Worm (Caenorhabditis elegans): ENCODE data around the gene snf-3.

The snf-3 gene

ce11 chrII:1110901-1111300, 19.1 kb downstream of the snf-3 start, which contains the start of gene lips-11:
Gene lips-11 (minus strand): TSS chrII:1111001.
- no peak for TF ChIP-seq dve-1 (tag; optimal IDR thresholded peaks at IDR 0.05)

- TF ChIP-seq dmd-4 (tag; optimal IDR thresholded peaks at IDR 0.05; ENCODE audit: borderline replicate concordance) (no peak), ceh-6 (GFP tag; optimal IDR thresholded peaks at IDR 0.05) (no peak), K09A11.1 (tag; optimal IDR thresholded peaks at IDR 0.05; ENCODE audit: insufficient read depth) (no peak), fax-1 (tag; optimal IDR thresholded peaks at IDR 0.05) (no peak)
These were observed 22.3 kb downstream of the snf-3 start, which contains the start of gene lips-12 for ce11 chrII:1114133-1114532. Gene lips-12 (minus strand): TSS chrII:1114233.

- TF ChIP-seq hlh-30 (tag; optimal IDR thresholded peaks at IDR 0.05; ENCODE audit: insufficient read depth): no peak
- no peak for TF ChIP-seq ceh-6 (GFP tag; optimal IDR thresholded peaks at IDR 0.05)
- no peak for TF ChIP-seq ceh-19 (GFP tag; optimal IDR thresholded peaks at IDR 0.05)
- no peak for TF ChIP-seq ceh-9 (tag; optimal IDR thresholded peaks at IDR 0.05)
- no peak for TF ChIP-seq gmeb-2 (tag; optimal IDR thresholded peaks at IDR 0.05)
- no peak for TF ChIP-seq pag-3 (tag; optimal IDR thresholded peaks at IDR 0.05; ENCODE audit: borderline replicate concordance)
- no peak for TF ChIP-seq ztf-16 (tag; optimal IDR thresholded peaks at IDR 0.05)
- TF ChIP-seq pax-1 (tag; optimal IDR thresholded peaks at IDR 0.05): no peak
- no peak for TF ChIP-seq hlh-13 (GFP tag; optimal IDR thresholded peaks at IDR 0.05)
- TF ChIP-seq eyg-1 (tag; optimal IDR thresholded peaks at IDR 0.05): no peak
- no peak for TF ChIP-seq pat-9 (tag; optimal IDR thresholded peaks at IDR 0.05)
- TF ChIP-seq hlh-8 (tag; optimal IDR thresholded peaks at IDR 0.05): no peak
- TF ChIP-seq ceh-48 (tag; optimal IDR thresholded peaks at IDR 0.05): no peak
- no peak for TF ChIP-seq ama-1 (optimal IDR thresholded peaks at IDR 0.05)
- TF ChIP-seq unc-86 (tag; optimal IDR thresholded peaks at IDR 0.05): no peak
- TF ChIP-seq elt-2 (tag; optimal IDR thresholded peaks at IDR 0.05): no peak
- no peak for TF ChIP-seq ceh-24 (tag; optimal IDR thresholded peaks at IDR 0.05)
These were observed 24.7 kb downstream of the snf-3 start for ce11 chrII:1116521-1116920.

ce11 chrII:1117992-1118729, 26.4 kb downstream of the snf-3 start, which contains the start of gene lips-13:
Gene lips-13 (minus strand): TSS chrII:1118042.
- TF ChIP-seq ref-2 (tag; optimal IDR thresholded peaks at IDR 0.05) (no peak), ceh-9 (tag; optimal IDR thresholded peaks at IDR 0.05) (no peak), K02D7.2 (tag; optimal IDR thresholded peaks at IDR 0.05) (no peak), elt-4 (tag; optimal IDR thresholded peaks at IDR 0.05) (no peak), ceh-48 (tag; optimal IDR thresholded peaks at IDR 0.05) (no peak), rnt-1 (tag; optimal IDR thresholded peaks at IDR 0.05) (no peak), ceh-30 (tag; optimal IDR thresholded peaks at IDR 0.05) (no peak), ceh-19 (GFP tag; optimal IDR thresholded peaks at IDR 0.05) (no peak), nhr-232 (tag; optimal IDR thresholded peaks at IDR 0.05) (no peak), fkh-10 (GFP tag; optimal IDR thresholded peaks at IDR 0.05) (no peak), pros-1 (tag; optimal IDR thresholded peaks at IDR 0.05) (no peak), ceh-18 (tag; optimal IDR thresholded peaks at IDR 0.05) (no peak), zip-5 (tag; optimal IDR thresholded peaks at IDR 0.05) (no peak)

DNA sequence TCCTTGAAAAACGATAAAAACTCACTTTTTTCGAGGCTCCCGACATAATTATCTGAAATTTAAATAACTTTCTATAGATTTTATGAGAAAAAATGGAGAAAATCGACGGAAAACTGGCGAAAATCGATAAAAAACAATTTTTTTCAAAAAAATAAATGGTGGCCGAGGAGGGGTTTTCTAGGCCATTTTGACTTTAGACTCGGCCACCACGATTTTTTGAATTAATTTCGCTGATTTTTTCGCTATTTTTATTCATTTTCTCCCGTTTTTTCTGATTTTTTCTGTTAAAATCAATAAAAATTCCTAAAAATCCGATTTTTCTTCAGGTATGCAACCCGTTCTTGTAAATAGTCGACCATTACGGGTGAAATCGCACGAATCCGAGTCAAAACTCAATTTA, 31.4 kb downstream of the snf-3 start, which contains the start of the genes sut-1 and eri-3:
TSS of gene sut-1 (minus strand) at position 58 of the 400 bp plus-strand sequence.
TSS of gene eri-3 (plus strand) at position 327 of the 400 bp plus-strand sequence.
- no peak for TF ChIP-seq pag-3 (tag; optimal IDR thresholded peaks at IDR 0.05; ENCODE audit: borderline replicate concordance)
- TF ChIP-seq sox-2 (GFP tag; IDR thresholded peaks at IDR 0.05): no peak
- TF ChIP-seq dve-1 (tag; optimal IDR thresholded peaks at IDR 0.05): no peak
- TF ChIP-seq ceh-14 (tag; optimal IDR thresholded peaks at IDR 0.05): no peak
- TF ChIP-seq ceh-9 (tag; optimal IDR thresholded peaks at IDR 0.05): no peak
